Fruit fly (Drosophila melanogaster) whole organism, larva: ENCODE results near the gene CG13855.

Experiments used
- noc ChIP-seq: fragments of 200-800 bp; sonication (Bioruptor generic); optimal IDR thresholded peaks from 3 replicates; lab custom pipeline; 2019; ENCODE audit warnings: missing biosample characterization, mild to moderate bottlenecking, missing genetic modification characterization, moderate library complexity

CG13855 gene

DNA sequence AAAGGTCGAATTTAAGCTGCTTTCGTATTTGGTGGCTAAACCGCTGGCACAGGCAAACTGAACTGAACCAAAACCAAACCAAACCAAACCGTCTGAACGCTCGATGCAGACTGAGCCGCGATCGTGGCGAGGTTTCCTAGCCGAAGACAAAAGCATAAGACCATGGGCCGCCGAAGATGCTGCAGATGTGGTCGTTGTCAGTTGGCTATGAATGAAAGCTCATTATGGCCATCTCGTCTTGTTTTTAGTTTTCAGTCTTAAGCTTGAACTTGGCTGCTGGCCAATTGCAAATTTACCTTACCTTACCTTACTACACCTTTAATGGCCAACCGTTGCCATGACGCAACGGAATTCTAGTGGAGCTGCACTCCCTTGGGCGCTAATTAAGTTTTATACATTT is 30.3 kb downstream of the CG13855 start, which contains the start of gene CG13847:
TSS of gene CG13847 (minus strand) at position 101 of the 400 bp plus-strand sequence.
- no peak for TF ChIP-seq noc (tag; lab: Kevin White, UChicago)

DNA sequence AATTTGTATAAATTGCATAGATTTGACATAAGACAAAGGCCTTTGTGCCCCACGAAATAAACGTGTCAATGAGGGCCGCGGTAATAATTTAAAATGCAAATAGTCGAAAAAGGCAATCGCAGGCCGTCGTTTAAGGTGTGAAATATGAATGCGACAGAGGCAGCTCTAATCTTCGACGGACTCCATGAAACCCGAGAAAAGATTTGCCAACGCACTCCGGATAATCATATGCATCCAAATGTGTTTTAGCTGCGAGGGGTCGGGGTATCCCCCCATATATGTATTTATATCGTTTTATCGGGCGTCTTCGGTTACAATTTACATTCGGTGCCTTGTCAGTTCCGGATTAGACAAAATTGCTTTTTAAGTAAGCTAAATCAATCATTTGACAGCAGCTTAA is 32.6 kb downstream of the CG13855 start:
- TF ChIP-seq noc (tag; lab: Kevin White, UChicago), result no peak

DNA sequence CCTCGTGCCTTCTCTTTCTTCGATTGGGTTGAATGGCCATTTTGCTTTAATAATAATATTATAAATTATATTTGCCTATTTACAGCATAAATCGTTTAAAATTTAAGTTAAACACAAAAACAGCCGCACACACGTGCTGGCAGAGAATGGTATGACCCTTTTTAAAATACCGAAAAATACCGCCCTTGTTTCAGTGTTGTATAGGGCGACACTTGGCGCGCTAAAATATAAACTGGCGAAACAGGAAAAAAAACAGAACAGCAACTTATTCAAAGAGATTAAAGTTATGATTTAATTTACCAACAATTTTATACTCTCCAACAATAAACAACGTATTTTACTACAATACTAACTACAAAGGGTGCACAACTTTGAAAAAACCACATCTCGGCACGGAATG is 40.8 kb downstream of the CG13855 start, which contains the start of gene CG12499:
TSS of gene CG12499 (minus strand) at position 95 of the 400 bp plus-strand sequence.
- no peak for TF ChIP-seq noc (tag; lab: Kevin White, UChicago)

DNA sequence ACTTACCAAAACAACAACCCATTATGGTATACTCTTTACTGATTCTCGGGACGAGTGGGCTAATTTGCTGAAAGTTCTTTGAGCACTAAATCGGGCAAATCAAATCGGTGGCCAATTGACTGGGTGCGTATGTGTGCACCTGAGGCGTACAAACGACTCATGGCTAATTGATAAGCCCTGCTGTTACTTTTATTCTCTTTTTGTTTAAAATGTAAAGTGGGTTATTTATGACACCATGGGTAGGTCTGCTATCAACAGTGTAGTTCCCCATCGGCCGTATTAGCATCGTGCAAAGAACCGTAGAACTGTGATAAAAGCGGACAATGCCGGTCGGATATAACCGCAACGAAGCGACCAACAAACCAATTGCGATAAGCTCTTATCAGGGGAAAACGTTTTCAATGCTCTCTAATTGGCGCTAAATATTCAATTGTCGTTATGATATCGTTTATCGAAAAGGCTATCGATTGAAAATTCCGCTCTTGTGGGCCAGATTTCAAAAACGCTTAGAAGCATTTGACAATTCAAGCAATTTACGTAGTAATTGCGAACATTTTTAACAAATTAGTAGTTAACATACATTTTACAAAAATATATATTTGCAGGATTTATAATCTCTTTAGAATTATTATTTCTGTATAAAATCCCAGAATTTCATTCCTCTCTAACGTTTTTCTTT is 41.6 kb downstream of the CG13855 start, which contains the start of gene CG34288:
TSS of gene CG34288 (minus strand) at position 69 of the 679 bp plus-strand sequence.
- peak; percentile 35 for TF ChIP-seq noc (tag; lab: Kevin White, UChicago)

DNA sequence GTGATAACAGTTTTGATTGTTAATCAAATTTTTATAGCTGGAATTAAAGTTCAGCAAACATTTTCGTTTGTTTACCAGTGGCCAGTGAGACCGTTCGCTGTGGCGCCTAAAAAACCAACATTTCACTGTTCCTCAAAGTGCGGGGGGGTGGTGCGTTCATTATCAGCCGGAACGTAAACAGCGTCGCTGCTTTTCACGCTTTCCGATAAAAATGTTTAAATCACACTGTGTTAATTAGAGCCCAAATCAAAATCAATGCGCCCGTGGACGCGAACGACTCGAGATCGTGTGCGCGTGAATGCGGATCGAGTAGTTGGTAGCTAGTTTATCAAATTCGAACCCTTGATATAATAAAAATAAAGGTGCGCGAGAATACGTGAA is 42.1 kb downstream of the CG13855 start, which contains the start of gene CG34376:
TSS of gene CG34376 (plus strand) at position 226 of the 381 bp plus-strand sequence.
- peak; percentile 28 for TF ChIP-seq noc (tag; lab: Kevin White, UChicago)

DNA sequence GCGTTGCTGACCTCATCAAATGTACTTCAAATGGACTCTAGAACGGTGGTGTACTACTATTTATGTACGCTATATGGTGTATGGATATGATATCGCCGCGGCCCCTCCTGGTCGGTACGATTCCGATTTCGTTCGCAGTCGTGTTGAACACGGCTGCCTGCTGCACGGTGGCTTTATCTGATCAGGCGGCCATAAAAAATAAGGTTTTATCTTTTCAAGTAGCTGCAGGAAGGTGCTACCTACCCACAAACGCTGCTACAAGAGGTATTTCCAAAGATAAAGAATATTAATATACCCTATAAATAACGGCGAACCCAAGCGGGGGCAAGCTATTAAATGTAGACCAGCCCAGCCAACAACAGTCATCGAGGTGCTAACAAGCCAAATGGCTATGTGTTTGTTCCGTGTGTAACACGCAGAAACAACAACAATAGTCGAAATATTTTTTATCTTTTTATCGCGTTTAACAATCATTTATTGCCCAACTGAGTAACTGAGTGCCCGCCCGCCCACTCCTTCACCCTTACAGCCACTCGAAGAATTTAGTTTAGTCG is 44.2 kb downstream of the CG13855 start:
- TF ChIP-seq noc (tag; lab: Kevin White, UChicago), result no peak

DNA sequence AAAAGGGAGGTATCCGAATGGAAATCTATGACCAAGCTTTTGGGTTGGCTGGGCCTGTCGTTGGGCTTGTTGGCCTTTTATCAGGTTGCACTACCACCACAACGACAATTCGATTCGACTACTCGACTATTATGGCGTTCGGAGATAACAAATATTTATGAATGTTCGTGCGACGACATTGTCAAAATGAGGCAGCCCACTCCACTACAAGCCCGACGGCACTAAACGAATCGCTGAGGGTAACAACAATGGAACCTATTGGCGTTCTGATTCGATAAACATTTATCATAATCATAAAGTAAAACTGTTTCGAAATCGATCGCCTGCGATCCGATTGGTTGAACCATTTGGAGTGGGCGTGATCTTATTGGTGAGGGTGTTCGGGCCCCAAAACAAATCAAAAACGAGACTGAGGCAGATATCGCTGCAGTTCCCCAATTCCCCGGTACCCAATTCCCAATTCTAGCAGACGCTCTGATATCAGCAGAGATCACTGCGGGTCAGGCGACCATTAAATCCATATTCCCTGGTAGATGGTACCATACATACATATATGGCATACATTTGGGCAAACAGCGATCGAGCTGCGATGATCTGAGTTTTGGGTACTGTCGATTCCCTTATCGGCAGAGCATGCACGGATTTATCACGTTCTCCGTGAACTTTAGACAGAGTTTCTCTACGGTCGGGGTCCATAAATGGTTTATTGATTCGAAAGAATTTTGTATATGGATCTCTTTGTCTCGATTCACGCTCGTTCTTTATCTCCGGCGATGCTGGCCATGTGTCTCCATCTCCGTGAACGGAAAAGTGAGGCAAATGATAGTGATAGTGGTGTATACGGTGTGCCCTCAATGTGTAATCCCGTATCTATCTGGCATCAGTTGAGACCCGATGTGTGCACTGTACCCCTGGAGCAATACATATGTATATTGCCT is 48.9 kb downstream of the CG13855 start:
- TF ChIP-seq noc (tag; lab: Kevin White, UChicago), result no peak

DNA sequence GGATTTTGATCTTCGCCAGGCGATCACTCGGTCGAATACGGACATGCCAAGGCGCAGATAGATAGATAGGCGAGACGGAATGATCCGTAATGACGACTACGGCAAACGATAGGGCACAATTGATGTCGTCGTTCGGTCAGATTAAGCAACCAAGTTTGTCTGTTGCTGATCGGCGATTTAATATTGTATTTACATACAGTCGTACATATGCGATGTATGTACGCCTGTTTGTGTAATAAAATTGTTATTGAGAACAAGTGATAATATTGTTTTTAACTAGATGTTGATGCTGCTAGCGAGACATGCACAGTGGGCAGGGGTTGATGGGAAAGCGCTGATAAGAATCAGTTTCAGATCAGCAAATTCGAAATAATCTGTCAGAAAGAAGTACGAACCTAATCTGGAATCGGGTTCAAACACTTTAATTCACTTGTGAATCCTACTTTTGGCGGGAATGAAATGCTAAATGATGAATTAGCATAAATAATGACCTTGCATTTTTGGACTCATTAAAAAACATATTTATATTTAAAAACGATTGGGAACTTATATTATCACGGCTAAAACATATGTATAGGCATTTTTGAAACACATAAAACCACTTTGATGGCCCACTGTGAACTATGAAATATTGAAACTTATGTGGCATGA is 49.7 kb downstream of the CG13855 start:
- TF ChIP-seq noc (tag; lab: Kevin White, UChicago), result peak; percentile 24

dm6 chr3R:22456007-22456406 is 50.3 kb downstream of the CG13855 start:
- TF ChIP-seq noc (tag; lab: Kevin White, UChicago), result no peak
